Fruit fly (Drosophila melanogaster) whole organism, embryonic: Measurements from ENCODE around the gene Zyx.

ENCODE experiments used
- CG10431 ChIP-seq: fragments of 200-800 bp; sonication (Bioruptor generic); optimal IDR thresholded peaks from 3 replicates; lab custom pipeline; 2018; ENCODE audit warnings: missing biosample characterization, mild to moderate bottlenecking, missing genetic modification characterization
- CG11504 ChIP-seq: fragments of 200-800 bp; sonication (Bioruptor generic); optimal IDR thresholded peaks from 3 replicates; lab custom pipeline; 2019; ENCODE audit warnings: missing biosample characterization, mild to moderate bottlenecking, missing genetic modification characterization, moderate library complexity
- CG12236 ChIP-seq: fragments of 200-800 bp; sonication (Bioruptor generic); optimal IDR thresholded peaks from 2 replicates; lab custom pipeline; 2016; ENCODE audit warnings: missing biosample characterization, missing genetic modification characterization
- CG13424 ChIP-seq: fragments of 200-800 bp; sonication (Bioruptor generic); optimal IDR thresholded peaks from 2 replicates; lab custom pipeline; 2019; ENCODE audit warnings: missing biosample characterization, mild to moderate bottlenecking, missing genetic modification characterization, moderate library complexity
- CG13894 ChIP-seq: fragments of 200-800 bp; sonication (Bioruptor generic); optimal IDR thresholded peaks from 3 replicates; lab custom pipeline; 2018; ENCODE audit warnings: missing biosample characterization, mild to moderate bottlenecking, missing genetic modification characterization, moderate library complexity
- CG14860 ChIP-seq: fragments of 200-800 bp; sonication (Bioruptor generic); IDR thresholded peaks from 3 replicates; pipeline ENCODE4 v1.3.6; 2022; ENCODE audit warnings: missing biosample characterization, missing genetic modification characterization; ENCODE audit not compliant: partially characterized antibody
- CG1603 ChIP-seq: fragments of 200-800 bp; sonication (Bioruptor generic); optimal IDR thresholded peaks from 2 replicates; lab custom pipeline; 2019; ENCODE audit warnings: missing biosample characterization, mild to moderate bottlenecking, missing genetic modification characterization, moderate library complexity
- CG17186 ChIP-seq: fragments of 200-800 bp; sonication (Bioruptor generic); optimal IDR thresholded peaks from 3 replicates; lab custom pipeline; 2017; ENCODE audit warnings: missing biosample characterization, missing genetic modification reagents, missing genetic modification characterization
- CG17361 ChIP-seq: fragments of 200-800 bp; sonication (Bioruptor generic); IDR thresholded peaks from 3 replicates; pipeline ENCODE4 v1.3.6; 2022; ENCODE audit warnings: missing biosample characterization, missing genetic modification characterization
- CG17802 ChIP-seq: fragments of 200-800 bp; sonication (Bioruptor generic); optimal IDR thresholded peaks from 2 replicates; lab custom pipeline; 2018; ENCODE audit warnings: missing biosample characterization, mild to moderate bottlenecking, missing genetic modification characterization, moderate library complexity
- CG2116 ChIP-seq: fragments of 200-800 bp; sonication (Bioruptor generic); optimal IDR thresholded peaks from 3 replicates; lab custom pipeline; 2018; ENCODE audit warnings: missing biosample characterization, mild to moderate bottlenecking, missing genetic modification characterization
- CG2129 ChIP-seq: fragments of 200-800 bp; sonication (Bioruptor generic); IDR thresholded peaks from 2 replicates; pipeline ENCODE4 v1.3.6; 2022; ENCODE audit warnings: missing biosample characterization, missing genetic modification characterization; ENCODE audit not compliant: partially characterized antibody
- CG2712 ChIP-seq: fragments of 200-800 bp; optimal IDR thresholded peaks from 3 replicates; lab custom pipeline; 2019; ENCODE audit warnings: missing biosample characterization, mild to moderate bottlenecking, missing genetic modification characterization, moderate library complexity
- CG30403 ChIP-seq: fragments of 200-800 bp; sonication (Bioruptor generic); optimal IDR thresholded peaks from 3 replicates; lab custom pipeline; 2016; ENCODE audit warnings: missing biosample characterization, missing genetic modification characterization
- CG30431 ChIP-seq: fragments of 200-800 bp; sonication (Bioruptor generic); optimal IDR thresholded peaks from 2 replicates; lab custom pipeline; 2017; ENCODE audit warnings: missing biosample characterization, missing genetic modification characterization
- CG31441 ChIP-seq: fragments of 200-800 bp; sonication (Bioruptor generic); IDR thresholded peaks from 2 replicates; pipeline ENCODE4 v1.3.6; 2022; ENCODE audit warnings: missing biosample characterization, missing genetic modification characterization
- CG33213 ChIP-seq: fragments of 200-800 bp; sonication (Bioruptor generic); optimal IDR thresholded peaks from 3 replicates; lab custom pipeline; 2016; ENCODE audit warnings: missing biosample characterization, missing genetic modification characterization
- CG34224 ChIP-seq: fragments of 200-800 bp; sonication (Bioruptor generic); IDR thresholded peaks from 3 replicates; pipeline ENCODE4 v1.3.6; 2022; ENCODE audit warnings: missing biosample characterization, missing genetic modification characterization; ENCODE audit not compliant: partially characterized antibody
- CG7357 ChIP-seq: fragments of 200-800 bp; sonication (Bioruptor generic); IDR thresholded peaks from 3 replicates; pipeline ENCODE4 v1.3.6; 2022; ENCODE audit warnings: missing biosample characterization, missing genetic modification characterization
- CG8089 ChIP-seq: fragments of 200-800 bp; sonication (Bioruptor generic); optimal IDR thresholded peaks from 3 replicates; lab custom pipeline; 2016; ENCODE audit warnings: missing biosample characterization, missing genetic modification characterization
- CoRest ChIP-seq: fragments of 200-800 bp; sonication (Bioruptor generic); optimal IDR thresholded peaks from 3 replicates; lab custom pipeline; 2018; ENCODE audit warnings: missing biosample characterization, mild to moderate bottlenecking, missing genetic modification characterization, moderate library complexity
- Dip3 ChIP-seq: fragments of 200-800 bp; sonication (Bioruptor generic); optimal IDR thresholded peaks from 3 replicates; lab custom pipeline; 2016; ENCODE audit warnings: missing biosample characterization, missing genetic modification characterization
- Ets97D ChIP-seq: fragments of 200-800 bp; sonication (Bioruptor generic); optimal IDR thresholded peaks from 3 replicates; lab custom pipeline; 2016; ENCODE audit warnings: missing biosample characterization, missing genetic modification characterization
- Fer1 ChIP-seq: fragments of 200-800 bp; sonication (Bioruptor generic); optimal IDR thresholded peaks from 2 replicates; lab custom pipeline; 2017; ENCODE audit warnings: missing biosample characterization, mild to moderate bottlenecking, missing genetic modification characterization
- HmgD ChIP-seq: fragments of 200-800 bp; sonication (Bioruptor generic); optimal IDR thresholded peaks from 3 replicates; lab custom pipeline; 2016; ENCODE audit warnings: missing biosample characterization, missing genetic modification characterization
- HmgZ ChIP-seq: fragments of 200-800 bp; sonication (Bioruptor generic); optimal IDR thresholded peaks from 2 replicates; lab custom pipeline; 2018; ENCODE audit warnings: missing biosample characterization, mild to moderate bottlenecking, missing genetic modification characterization
- Hsf ChIP-seq: fragments of 200-800 bp; sonication (Bioruptor generic); optimal IDR thresholded peaks from 3 replicates; lab custom pipeline; 2016; ENCODE audit warnings: missing biosample characterization, missing genetic modification characterization
- MESR4 ChIP-seq: fragments of 200-800 bp; sonication (Bioruptor generic); optimal IDR thresholded peaks from 2 replicates; lab custom pipeline; 2018; ENCODE audit warnings: missing biosample characterization, mild to moderate bottlenecking, missing genetic modification characterization, moderate library complexity
- Med ChIP-seq: fragments of 200-800 bp; sonication (Bioruptor generic); peaks from one replicate; lab custom pipeline; 2016; ENCODE audit warnings: missing biosample characterization, missing genetic modification characterization, mild to moderate bottlenecking, inconsistent platforms, moderate library complexity
- PHDP ChIP-seq: fragments of 200-800 bp; sonication (Bioruptor generic); optimal IDR thresholded peaks from 3 replicates; lab custom pipeline; 2018; ENCODE audit warnings: missing biosample characterization, mild to moderate bottlenecking, missing genetic modification characterization, moderate library complexity
- Rx ChIP-seq: fragments of 200-800 bp; sonication (Bioruptor generic); IDR thresholded peaks from 2 replicates; pipeline ENCODE4 v1.3.6; 2022; ENCODE audit warnings: missing biosample characterization, missing genetic modification characterization
- Stat92E ChIP-seq, 3 experiments: fragments of >200 bp in 2 of 3; fragments of 200-800 bp in 1 of 3; sonication (Bioruptor generic) in 1 of 3; optimal IDR thresholded peaks; 2 replicates each; lab custom pipeline; 2017 to 2019; ENCODE audit warnings: missing biosample characterization in 3 of 3, missing genetic modification characterization in 3 of 3, mild to moderate bottlenecking in 1 of 3, moderate library complexity in 1 of 3
- YL-1 ChIP-seq: fragments of 200-800 bp; sonication (Bioruptor generic); optimal IDR thresholded peaks from 3 replicates; lab custom pipeline; 2017; ENCODE audit warnings: missing biosample characterization, mild to moderate bottlenecking, missing genetic modification characterization
- caup ChIP-seq: fragments of 200-800 bp; sonication (Bioruptor generic); optimal IDR thresholded peaks from 3 replicates; lab custom pipeline; 2017; ENCODE audit warnings: missing biosample characterization, mild to moderate bottlenecking, missing genetic modification characterization, moderate library complexity; ENCODE audit not compliant: severe bottlenecking
- gem ChIP-seq: fragments of 200-800 bp; sonication (Bioruptor generic); optimal IDR thresholded peaks from 2 replicates; lab custom pipeline; 2019; ENCODE audit warnings: missing biosample characterization, mild to moderate bottlenecking, missing genetic modification characterization, moderate library complexity
- grau ChIP-seq: fragments of 200-800 bp; optimal IDR thresholded peaks from 3 replicates; lab custom pipeline; 2019; ENCODE audit warnings: missing biosample characterization, mild to moderate bottlenecking, missing genetic modification characterization, moderate library complexity
- gsb-n ChIP-seq: fragments of 200-800 bp; sonication (Bioruptor generic); optimal IDR thresholded peaks from 3 replicates; lab custom pipeline; 2018; ENCODE audit warnings: missing biosample characterization, mild to moderate bottlenecking, missing genetic modification characterization
- mam ChIP-seq: fragments of 200-800 bp; sonication (Bioruptor generic); optimal IDR thresholded peaks from 3 replicates; lab custom pipeline; 2016; ENCODE audit warnings: missing biosample characterization, missing genetic modification characterization
- nmo ChIP-seq: fragments of 200-800 bp; sonication (Bioruptor generic); optimal IDR thresholded peaks from 2 replicates; lab custom pipeline; 2018; ENCODE audit warnings: missing biosample characterization, mild to moderate bottlenecking, missing genetic modification characterization, moderate library complexity
- pfk ChIP-seq: fragments of 200-800 bp; sonication (Bioruptor generic); optimal IDR thresholded peaks from 2 replicates; lab custom pipeline; 2018; ENCODE audit warnings: missing biosample characterization, mild to moderate bottlenecking, missing genetic modification characterization, moderate library complexity
- phol ChIP-seq: fragments of 200-800 bp; sonication (Bioruptor generic); optimal IDR thresholded peaks from 3 replicates; lab custom pipeline; 2018; ENCODE audit warnings: missing biosample characterization, mild to moderate bottlenecking, missing genetic modification characterization, moderate library complexity
- pros ChIP-seq: fragments of 200-800 bp; sonication (Bioruptor generic); optimal IDR thresholded peaks from 3 replicates; lab custom pipeline; 2019; ENCODE audit warnings: missing biosample characterization, mild to moderate bottlenecking, missing genetic modification characterization, moderate library complexity
- pzg ChIP-seq: fragments of 200-800 bp; sonication (Bioruptor generic); optimal IDR thresholded peaks from 3 replicates; lab custom pipeline; 2018; ENCODE audit warnings: missing biosample characterization, mild to moderate bottlenecking, missing genetic modification characterization, moderate library complexity
- run ChIP-seq: fragments of 200-800 bp; sonication (Bioruptor generic); optimal IDR thresholded peaks from 3 replicates; lab custom pipeline; 2018; ENCODE audit warnings: missing biosample characterization, mild to moderate bottlenecking, missing genetic modification characterization
- salm ChIP-seq: fragments of 200-800 bp; sonication (Bioruptor generic); optimal IDR thresholded peaks from 2 replicates; lab custom pipeline; 2018; ENCODE audit warnings: missing biosample characterization, mild to moderate bottlenecking, missing genetic modification characterization
- sna ChIP-seq: fragments of 200-800 bp; sonication (Bioruptor generic); IDR thresholded peaks from 2 replicates; pipeline ENCODE4 v1.3.6; 2022; ENCODE audit warnings: missing biosample characterization, missing genetic modification characterization; ENCODE audit not compliant: partially characterized antibody
- sug ChIP-seq: fragments of 200-800 bp; optimal IDR thresholded peaks from 2 replicates; lab custom pipeline; 2019; ENCODE audit warnings: missing biosample characterization, mild to moderate bottlenecking, missing genetic modification characterization, moderate library complexity
- trem ChIP-seq: fragments of 200-800 bp; optimal IDR thresholded peaks from 3 replicates; lab custom pipeline; 2019; ENCODE audit warnings: missing biosample characterization, mild to moderate bottlenecking, missing genetic modification characterization, moderate library complexity

Gene Zyx

DNA sequence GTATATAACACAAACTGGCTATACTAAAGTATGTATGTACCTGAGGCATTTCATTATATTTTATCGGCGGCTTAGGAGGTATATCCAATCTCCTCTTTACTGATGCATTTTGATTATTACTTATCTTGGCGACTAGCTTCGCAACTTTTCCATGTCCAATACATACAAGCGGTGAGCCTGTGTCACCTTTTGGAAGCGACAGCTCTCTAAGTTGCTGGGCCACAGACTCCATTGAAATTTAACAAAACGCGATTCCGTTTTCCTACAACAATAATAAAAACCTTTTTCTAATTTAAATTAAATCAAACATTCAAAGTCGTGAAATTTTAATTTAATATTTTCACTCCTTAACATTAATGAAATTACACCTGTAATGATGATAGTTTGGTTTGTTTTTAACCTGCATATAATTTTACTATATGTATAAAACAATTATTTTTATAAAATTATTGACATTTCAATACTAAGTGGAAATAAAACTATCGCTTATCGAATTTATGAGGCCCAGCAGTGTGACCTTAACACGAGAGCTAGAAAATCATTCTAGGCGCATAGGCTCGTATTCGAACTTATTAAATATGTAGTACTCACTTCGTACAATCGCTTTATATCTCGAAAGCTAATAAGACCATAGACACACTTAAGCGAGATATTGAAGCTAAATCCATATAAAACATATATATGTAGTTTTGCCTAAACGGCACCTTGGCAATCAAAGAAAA lies 4.3 kb downstream of the Zyx start, which contains the start of gene apolpp (continued):
- TF ChIP-seq Med (GFP tag; lab: Kevin White, UChicago): peak; percentile 63
- TF ChIP-seq Ets97D (GFP tag; lab: Kevin White, UChicago): peak; percentile 71
- peak; percentile 47 for TF ChIP-seq HmgD (GFP tag; lab: Kevin White, UChicago)
- TF ChIP-seq gsb-n (tag; lab: Kevin White, UChicago): peak; percentile 2
- peak; percentile 83 for TF ChIP-seq pzg
- TF ChIP-seq sna (GFP tag; lab: Robert Waterston, UW): no peak
- TF ChIP-seq CG10431 (GFP tag; lab: Kevin White, UChicago): peak; percentile 11
- peak; percentile 24 for TF ChIP-seq Fer1 (GFP tag; lab: Kevin White, UChicago)
- peak; percentile 19 for TF ChIP-seq sug (tag; lab: Kevin White, UChicago)
- no peak for TF ChIP-seq CG30431 (GFP tag; lab: Kevin White, UChicago)
- no peak for TF ChIP-seq pros (GFP tag; lab: Kevin White, UChicago)
- TF ChIP-seq Rx (GFP tag; lab: Robert Waterston, UW): no peak
- TF ChIP-seq CG2116 (GFP tag; lab: Kevin White, UChicago): peak; percentile 42
- TF ChIP-seq PHDP: peak; percentile 18
- peak; percentile 37 for TF ChIP-seq gem (tag; lab: Kevin White, UChicago)
- TF ChIP-seq CG2129 (GFP tag; lab: Robert Waterston, UW): no peak
- peak; percentile 69 for TF ChIP-seq nmo (GFP tag; lab: Kevin White, UChicago)
- peak; percentile 68 for TF ChIP-seq CG17361
- TF ChIP-seq Dip3 (GFP tag; lab: Kevin White, UChicago): peak; percentile 32
- TF ChIP-seq CG17186: peak; percentile 11
- peak; percentile 51 for TF ChIP-seq CoRest (tag; lab: Kevin White, UChicago)
- TF ChIP-seq CG8089: peak; percentile 8
- TF ChIP-seq CG33213 (GFP tag; lab: Kevin White, UChicago): peak; percentile 76
- peak; percentile 14 for TF ChIP-seq CG30403 (GFP tag; lab: Kevin White, UChicago)
- TF ChIP-seq mam (GFP tag; lab: Kevin White, UChicago): peak; percentile 9
- TF ChIP-seq CG31441 (GFP tag; lab: Robert Waterston, UW): peak; percentile 35; the same call in 1 of the 2 replicates
- TF ChIP-seq CG34224: no peak
- no peak for TF ChIP-seq CG13424 (tag; lab: Kevin White, UChicago)
- peak; percentile 41 for TF ChIP-seq YL-1
- TF ChIP-seq CG11504 (tag; lab: Kevin White, UChicago): peak; percentile 33
- TF ChIP-seq Hsf (GFP tag; lab: Kevin White, UChicago): peak; percentile 25
- peak; percentile 97 for TF ChIP-seq CG17802 (tag; lab: Kevin White, UChicago)
- TF ChIP-seq CG1603 (tag; lab: Kevin White, UChicago): peak; percentile 96
- peak; percentile 55 for TF ChIP-seq phol (tag; lab: Kevin White, UChicago)
- no peak for TF ChIP-seq CG14860
- peak; percentile 59 for TF ChIP-seq pfk (GFP tag; lab: Kevin White, UChicago)
- no peak for TF ChIP-seq Stat92E (GFP tag; optimal IDR thresholded peaks at IDR 0.05; lab: Kevin White, UChicago)
- no peak for TF ChIP-seq run
- peak; percentile 72 for TF ChIP-seq CG13894
- no peak for TF ChIP-seq salm
- peak; percentile 46 for TF ChIP-seq trem (tag; lab: Kevin White, UChicago)
- TF ChIP-seq CG2712: peak; percentile 32
- peak; percentile 56 for TF ChIP-seq MESR4
- TF ChIP-seq caup (GFP tag; lab: Kevin White, UChicago): no peak
- peak; percentile 35 for TF ChIP-seq HmgZ (tag; lab: Kevin White, UChicago)
- peak; percentile 25 for TF ChIP-seq grau (tag; lab: Kevin White, UChicago)
- TF ChIP-seq CG12236 (GFP tag; lab: Kevin White, UChicago): no peak
- peak; percentile 98 for TF ChIP-seq CG7357 (GFP tag; lab: Robert Waterston, UW)
